Worm (Caenorhabditis elegans): Measurements from ENCODE around the gene C50H2.7.

The C50H2.7 gene

ce11 chrV:9922481-9922880 lies at the start of gene C50H2.7:
TSS of gene C50H2.7 (plus strand) at chrV:9922781.
- TF ChIP-seq tlp-1 (tag; optimal IDR thresholded peaks at IDR 0.05) (no peak), nhr-84 (tag; optimal IDR thresholded peaks at IDR 0.05) (no peak), aha-1 (tag; optimal IDR thresholded peaks at IDR 0.05) (no peak), xbp-1 (tag; optimal IDR thresholded peaks at IDR 0.05) (no peak), hlh-4 (tag; optimal IDR thresholded peaks at IDR 0.05) (no peak), mef-2 (tag; optimal IDR thresholded peaks at IDR 0.05) (no peak), lir-3 (tag; optimal IDR thresholded peaks at IDR 0.05; ENCODE audit: poor library complexity) (no peak), dpl-1 (GFP tag; optimal IDR thresholded peaks at IDR 0.05) (no peak), pax-3 (tag; optimal IDR thresholded peaks at IDR 0.05) (no peak), lin-35 (GFP tag; optimal IDR thresholded peaks at IDR 0.05) (no peak), fos-1 (tag; optimal IDR thresholded peaks at IDR 0.05) (no peak), elt-2 (tag; optimal IDR thresholded peaks at IDR 0.05) (no peak), fkh-8 (tag; optimal IDR thresholded peaks at IDR 0.05) (no peak)

ce11 chrV:9879404-9879803 lies 43.2 kb upstream of the C50H2.7 start, which contains the start of gene srab-26:
TSS of gene srab-26 (minus strand) at chrV:9879504.
- no peak for TF ChIP-seq ztf-11 (tag; optimal IDR thresholded peaks at IDR 0.05)
- TF ChIP-seq nhr-237 (tag; optimal IDR thresholded peaks at IDR 0.05): no peak
- TF ChIP-seq ceh-88 (GFP tag; IDR thresholded peaks at IDR 0.05): no peak
- no peak for TF ChIP-seq elt-3 (tag; optimal IDR thresholded peaks at IDR 0.05)
- no peak for TF ChIP-seq unc-62 (GFP tag; optimal IDR thresholded peaks at IDR 0.05)
- TF ChIP-seq ces-1 (GFP tag; optimal IDR thresholded peaks at IDR 0.05): no peak

- no peak for TF ChIP-seq lin-39 (tag; optimal IDR thresholded peaks at IDR 0.05)
- TF ChIP-seq egl-13 (tag; optimal IDR thresholded peaks at IDR 0.05): no peak
- TF ChIP-seq lsy-2 (tag; optimal IDR thresholded peaks at IDR 0.05): no peak
- no peak for TF ChIP-seq skn-1 (tag; optimal IDR thresholded peaks at IDR 0.05)
- TF ChIP-seq grh-1 (GFP tag; IDR thresholded peaks at IDR 0.05): no peak
- no peak for TF ChIP-seq nhr-19 (GFP tag; conservative IDR thresholded peaks at IDR 0.05)
- TF ChIP-seq fkh-8 (tag; optimal IDR thresholded peaks at IDR 0.05): no peak
- no peak for TF ChIP-seq efl-1 (optimal IDR thresholded peaks at IDR 0.05)
- TF ChIP-seq efl-1 (GFP tag; optimal IDR thresholded peaks at IDR 0.05 in 1 of 2): no peak
- TF ChIP-seq ceh-8 (GFP tag; optimal IDR thresholded peaks at IDR 0.05): no peak
- TF ChIP-seq nhr-85 (tag): no peak
- no peak for TF ChIP-seq tbx-2 (tag; optimal IDR thresholded peaks at IDR 0.05)
Observed at ce11 chrV:9879867-9880266, 42.7 kb upstream of the C50H2.7 start, which contains the start of gene sdz-31. TSS of gene sdz-31 (plus strand) at chrV:9880167.

ce11 chrV:9885918-9886488 lies 36.6 kb upstream of the C50H2.7 start, which contains the start of gene clp-9:
TSS of gene clp-9 (minus strand) at chrV:9885968.
- TF ChIP-seq C04F5.9 (tag; optimal IDR thresholded peaks at IDR 0.05) (no peak), egl-13 (tag; optimal IDR thresholded peaks at IDR 0.05) (no peak), nhr-19 (GFP tag; conservative IDR thresholded peaks at IDR 0.05) (no peak), efl-1 (optimal IDR thresholded peaks at IDR 0.05) (peak in 1 of 2 experiments; percentile 24), efl-1 (GFP tag; optimal IDR thresholded peaks at IDR 0.05 in 1 of 2) (no peak), lin-35 (GFP tag; optimal IDR thresholded peaks at IDR 0.05) (no peak), skn-1 (tag; optimal IDR thresholded peaks at IDR 0.05) (peak; percentile 22), snu-23 (GFP tag; optimal IDR thresholded peaks at IDR 0.05) (no peak), lin-14 (GFP tag; optimal IDR thresholded peaks at IDR 0.05) (no peak), xbp-1 (tag; optimal IDR thresholded peaks at IDR 0.05) (no peak), dsc-1 (tag; optimal IDR thresholded peaks at IDR 0.05) (no peak), mef-2 (tag; optimal IDR thresholded peaks at IDR 0.05) (no peak), irx-1 (tag; optimal IDR thresholded peaks at IDR 0.05) (no peak), blmp-1 (tag; optimal IDR thresholded peaks at IDR 0.05) (peak; percentile 8), zip-4 (GFP tag; optimal IDR thresholded peaks at IDR 0.05) (no peak), swsn-7 (tag; optimal IDR thresholded peaks at IDR 0.05) (no peak), nhr-12 (tag; optimal IDR thresholded peaks at IDR 0.05) (no peak), fkh-8 (tag; optimal IDR thresholded peaks at IDR 0.05) (peak; percentile 20)

All from whole organism, L1 larva.